Fruit fly (Drosophila melanogaster): ENCODE data around the gene Cul6.

- TF ChIP-seq tj (GFP tag; optimal IDR thresholded peaks at IDR 0.05) (no peak), CG5204 (GFP tag; optimal IDR thresholded peaks at IDR 0.05) (no peak), CG14711 (tag; optimal IDR thresholded peaks at IDR 0.05) (peak; percentile 27), CG33017 (tag; optimal IDR thresholded peaks at IDR 0.05) (peak; percentile 3), CG7101 (tag; optimal IDR thresholded peaks at IDR 0.05) (peak; percentile 57), CG1620 (GFP tag; optimal IDR thresholded peaks at IDR 0.05) (no peak), Clk (GFP tag; optimal IDR thresholded peaks at IDR 0.05) (no peak), cnc (optimal IDR thresholded peaks at IDR 0.05) (no peak)
These were observed 10.2 kb upstream of the Cul6 start for dm6 chr3L:13021727-13022126.

All from whole organism, adult.